Fruit fly (Drosophila melanogaster) Kc167 (cell line): Measurements from ENCODE around the gene CG14054.

Experiments used
- Myc ChIP-seq: fragments of >200 bp; optimal IDR thresholded peaks from 2 replicates; lab custom pipeline; 2017; ENCODE audit warnings: missing external identifiers
- Sin3A ChIP-seq: fragments of >200 bp; optimal IDR thresholded peaks from 2 replicates; lab custom pipeline; 2018; ENCODE audit warnings: missing external identifiers
- h ChIP-seq: fragments of >200 bp; optimal IDR thresholded peaks from 3 replicates; lab custom pipeline; 2018; ENCODE audit warnings: missing external identifiers
- insv ChIP-seq: fragments of >200 bp; optimal IDR thresholded peaks from 3 replicates; lab custom pipeline; 2018; ENCODE audit warnings: missing external identifiers
- psq ChIP-seq: fragments of >200 bp; optimal IDR thresholded peaks from 2 replicates; lab custom pipeline; 2017; ENCODE audit warnings: missing external identifiers

DNA sequence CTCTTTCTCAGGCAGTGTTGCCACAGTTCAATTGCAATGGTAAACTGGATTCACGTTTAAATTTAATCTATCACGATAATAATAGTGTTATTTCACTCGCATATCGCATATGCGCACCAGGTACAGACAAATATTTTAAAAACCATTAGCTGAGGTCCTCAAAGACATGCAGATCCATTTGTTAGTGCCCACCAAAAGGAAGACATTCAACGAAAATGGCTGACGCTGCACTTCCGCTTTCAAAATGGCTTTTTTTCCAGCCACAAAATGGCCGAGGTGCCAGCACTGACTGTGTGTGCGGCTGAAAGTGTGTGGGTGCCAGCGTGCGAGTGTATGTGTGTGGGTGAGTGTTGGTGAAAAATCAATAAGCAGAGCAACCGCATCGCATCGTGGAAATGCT lies 5.0 kb downstream of the CG14054 start:
- TF ChIP-seq h (lab: Kevin White, UChicago) (no peak), psq (lab: Kevin White, UChicago) (no peak), insv (no peak), Myc (no peak), Sin3A (lab: Kevin White, UChicago) (no peak)
